Fruit fly (Drosophila melanogaster): Measurements from ENCODE around the gene CG13606.

CG13606 gene

DNA sequence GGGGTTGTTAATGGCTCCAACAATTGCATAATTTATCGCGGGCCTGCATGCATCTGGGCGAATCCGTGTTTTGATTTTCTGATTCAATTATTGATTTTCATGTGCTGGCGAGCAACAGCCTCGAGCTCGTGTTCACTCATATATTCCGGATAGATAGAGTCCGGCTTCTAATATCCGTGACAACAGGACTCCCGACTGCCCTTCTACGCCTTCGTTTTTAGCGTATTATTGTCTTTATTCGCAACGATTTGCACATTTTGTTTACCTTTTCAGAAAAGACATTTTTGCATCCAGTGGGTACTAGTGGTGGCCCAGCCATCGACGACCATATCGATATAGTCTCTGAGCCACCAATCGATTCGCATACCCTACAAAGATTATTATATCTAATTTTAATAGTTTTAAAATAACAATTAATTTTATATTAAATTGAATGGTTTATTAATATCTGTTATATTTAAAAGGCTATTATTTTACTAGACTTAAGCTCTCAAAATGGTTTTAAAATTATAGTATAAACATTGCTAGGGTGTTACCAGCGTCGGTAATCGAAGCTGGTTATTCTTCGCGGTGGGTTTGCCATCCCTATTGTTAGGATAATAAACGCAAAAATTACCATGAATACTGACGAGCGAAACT is 11.1 kb upstream of the CG13606 start, which contains the start of the genes Myo95E and TBC1d7 (continued):
- TF ChIP-seq ara (GFP tag; IDR thresholded peaks at IDR 0.05) (peak; percentile 94), CG8478 (optimal IDR thresholded peaks at IDR 0.05) (no peak), Eip74EF (GFP tag; optimal IDR thresholded peaks at IDR 0.05) (no peak), Blimp-1 (GFP tag; optimal IDR thresholded peaks at IDR 0.05) (no peak), CG16813 (GFP tag; IDR thresholded peaks at IDR 0.05; ENCODE audit: partially characterized antibody) (peak; percentile 75), HmgD (GFP tag; optimal IDR thresholded peaks at IDR 0.05) (no peak), CG6765 (GFP tag; optimal IDR thresholded peaks at IDR 0.05) (peak; percentile 10), CG15601 (tag; optimal IDR thresholded peaks at IDR 0.05) (no peak), h (optimal IDR thresholded peaks at IDR 0.05) (no peak), CG3281 (GFP tag; optimal IDR thresholded peaks at IDR 0.05) (peak; percentile 86), salm (tag; optimal IDR thresholded peaks at IDR 0.05) (peak; percentile 74), CG17612 (GFP tag; IDR thresholded peaks at IDR 0.05) (peak; percentile 65; the same call in 1 of the 2 replicates), MTF-1 (GFP tag; optimal IDR thresholded peaks at IDR 0.05; ENCODE audit: borderline replicate concordance) (peak; percentile 27), bsh (GFP tag; optimal IDR thresholded peaks at IDR 0.05) (peak; percentile 23 to 89), CG18011 (GFP tag; optimal IDR thresholded peaks at IDR 0.05) (peak; percentile 55), tx (GFP tag; optimal IDR thresholded peaks at IDR 0.05) (peak; percentile 7), CG8359 (GFP tag; optimal IDR thresholded peaks at IDR 0.05; ENCODE audit: borderline replicate concordance) (no peak), CG11723 (GFP tag; optimal IDR thresholded peaks at IDR 0.05) (no peak), bigmax (GFP tag; optimal IDR thresholded peaks at IDR 0.05) (no peak), Bteb2 (GFP tag; optimal IDR thresholded peaks at IDR 0.05) (no peak), chif (GFP tag; optimal IDR thresholded peaks at IDR 0.05) (peak in 1 of 2 experiments; percentile 43), lab (GFP tag; optimal IDR thresholded peaks at IDR 0.05) (no peak), Mrtf (GFP tag; IDR thresholded peaks at IDR 0.05) (peak; percentile 73; the same call in 2 of the 3 replicates), mirr (GFP tag; optimal IDR thresholded peaks at IDR 0.05) (no peak), ab (GFP tag; optimal IDR thresholded peaks at IDR 0.05) (peak; percentile 4), CG13287 (GFP tag; IDR thresholded peaks at IDR 0.05; ENCODE audit: partially characterized antibody) (peak; percentile 82), CG18476 (GFP tag; optimal IDR thresholded peaks at IDR 0.05) (peak; percentile 81), CG14860 (GFP tag; IDR thresholded peaks at IDR 0.05; ENCODE audit: partially characterized antibody) (peak; percentile 55; the same call in 2 of the 3 replicates), gce (GFP tag; IDR thresholded peaks at IDR 0.05) (peak; percentile 80; the same call in 2 of the 3 replicates), fd102C (GFP tag; optimal IDR thresholded peaks at IDR 0.05) (peak; percentile 35), CG10959 (GFP tag; IDR thresholded peaks at IDR 0.05) (peak; percentile 89), tin (GFP tag; optimal IDR thresholded peaks at IDR 0.05) (peak; percentile 88), Dip2 (GFP tag; IDR thresholded peaks at IDR 0.05) (no peak), odd (GFP tag; optimal IDR thresholded peaks at IDR 0.05) (no peak), amos (GFP tag; IDR thresholded peaks at IDR 0.05; ENCODE audit: partially characterized antibody) (peak; percentile 59), ssp (GFP tag; IDR thresholded peaks at IDR 0.05) (peak; percentile 87), bcd (GFP tag; optimal IDR thresholded peaks at IDR 0.05) (peak; percentile 88), CG17361 (GFP tag; IDR thresholded peaks at IDR 0.05) (peak; percentile 92), fd96Cb (tag; optimal IDR thresholded peaks at IDR 0.05) (peak; percentile 90), Atf3 (GFP tag; optimal IDR thresholded peaks at IDR 0.05) (peak; percentile 1), ATbp (GFP tag; optimal IDR thresholded peaks at IDR 0.05) (no peak), Neu2 (GFP tag; optimal IDR thresholded peaks at IDR 0.05; ENCODE audit: borderline replicate concordance) (no peak), CG13624 (GFP tag; optimal IDR thresholded peaks at IDR 0.05) (peak; percentile 55), nau (GFP tag; optimal IDR thresholded peaks at IDR 0.05) (no peak), vnd (GFP tag; IDR thresholded peaks at IDR 0.05; ENCODE audit: partially characterized antibody) (peak; percentile 59; the same call in 1 of the 3 replicates), PHDP (tag; optimal IDR thresholded peaks at IDR 0.05) (peak; percentile 90), CG14050 (GFP tag; IDR thresholded peaks at IDR 0.05) (peak; percentile 80), run (tag; optimal IDR thresholded peaks at IDR 0.05) (peak; percentile 72), CG32767 (GFP tag; IDR thresholded peaks at IDR 0.05) (peak; percentile 91)

All from whole organism, embryonic.